ENCODE assay signal across 1 fruit fly cellular context in genomic region chr3R:30325442-30326058, dm6.
TF ChIP-seq lines count a peak whose summit lies in the region.

No protein-coding gene starts in this region.

TF ChIP-seq in whole organism, embryonic, 481 proteins besides CTCF, POLR2A, EP300 and RAD21 (continued from another document):
- no peak for TF ChIP-seq CG9797 (GFP tag; optimal IDR thresholded peaks at IDR 0.05; lab: Kevin White, UChicago)
- no peak for TF ChIP-seq B-H2 (GFP tag; optimal IDR thresholded peaks at IDR 0.05; lab: Kevin White, UChicago)
- TF ChIP-seq Adf1 (GFP tag; IDR thresholded peaks at IDR 0.05; lab: Robert Waterston, UW), result peak; percentile 35; the same call in 1 of the 2 replicates
- no peak for TF ChIP-seq kni (GFP tag; optimal IDR thresholded peaks at IDR 0.05; lab: Kevin White, UChicago)
- no peak for TF ChIP-seq Dip2 (GFP tag; IDR thresholded peaks at IDR 0.05; lab: Robert Waterston, UW)
- no peak for TF ChIP-seq Mes4 (GFP tag; optimal IDR thresholded peaks at IDR 0.05; lab: Kevin White, UChicago)
- 0 out of 2 replicates have a peak, but pooled peaks have one; percentile 34 for TF ChIP-seq al (GFP tag; IDR thresholded peaks at IDR 0.05; lab: Robert Waterston, UW)
- TF ChIP-seq CG9817 (tag; optimal IDR thresholded peaks at IDR 0.05; lab: Kevin White, UChicago), result peak; percentile 4
- TF ChIP-seq ase (GFP tag; IDR thresholded peaks at IDR 0.05; lab: Robert Waterston, UW), result no peak
- TF ChIP-seq HLH3B (GFP tag; IDR thresholded peaks at IDR 0.05; lab: Robert Waterston, UW), result peak; percentile 46; the same call in 1 of the 2 replicates
- no peak for TF ChIP-seq schlank (tag; optimal IDR thresholded peaks at IDR 0.05; lab: Kevin White, UChicago)
- TF ChIP-seq CG17829 (tag; optimal IDR thresholded peaks at IDR 0.05; lab: Kevin White, UChicago), result no peak
- TF ChIP-seq chif (GFP tag; optimal IDR thresholded peaks at IDR 0.05; lab: Kevin White, UChicago), result no peak
- TF ChIP-seq maf-S (GFP tag; optimal IDR thresholded peaks at IDR 0.05; lab: Kevin White, UChicago), result no peak
- no peak for TF ChIP-seq HmgZ (tag; optimal IDR thresholded peaks at IDR 0.05; lab: Kevin White, UChicago)
- TF ChIP-seq insv (GFP tag; optimal IDR thresholded peaks at IDR 0.05; lab: Kevin White, UChicago), result no peak
- TF ChIP-seq CG1647 (GFP tag; optimal IDR thresholded peaks at IDR 0.05; lab: Kevin White, UChicago), result no peak
- TF ChIP-seq ab (GFP tag; optimal IDR thresholded peaks at IDR 0.05; lab: Kevin White, UChicago), result no peak
- peak; percentile 43 for TF ChIP-seq CG13296 (GFP tag; optimal IDR thresholded peaks at IDR 0.05; lab: Kevin White, UChicago)
- TF ChIP-seq CG17385 (GFP tag; optimal IDR thresholded peaks at IDR 0.05; lab: Kevin White, UChicago), result no peak
- TF ChIP-seq salm (tag; optimal IDR thresholded peaks at IDR 0.05; lab: Kevin White, UChicago), result no peak
- no peak for TF ChIP-seq Hmx (GFP tag; optimal IDR thresholded peaks at IDR 0.05; lab: Kevin White, UChicago)
- TF ChIP-seq aop (GFP tag; IDR thresholded peaks at IDR 0.05; lab: Robert Waterston, UW), result no peak
- no peak for TF ChIP-seq toy (GFP tag; IDR thresholded peaks at IDR 0.05; lab: Robert Waterston, UW)
- peak; percentile 72 for TF ChIP-seq scrt (GFP tag; optimal IDR thresholded peaks at IDR 0.05; lab: Kevin White, UChicago)
- TF ChIP-seq Nf-YA (GFP tag; IDR thresholded peaks at IDR 0.05; lab: Robert Waterston, UW), result no peak
- no peak for TF ChIP-seq CG7963 (GFP tag; IDR thresholded peaks at IDR 0.05; lab: Robert Waterston, UW; ENCODE audit: partially characterized antibody)
- TF ChIP-seq CoRest (tag; optimal IDR thresholded peaks at IDR 0.05; lab: Kevin White, UChicago), result no peak
- no peak for TF ChIP-seq CG2116 (GFP tag; optimal IDR thresholded peaks at IDR 0.05; lab: Kevin White, UChicago)
- no peak for TF ChIP-seq Neu2 (GFP tag; optimal IDR thresholded peaks at IDR 0.05; lab: Kevin White, UChicago; ENCODE audit: borderline replicate concordance)
- TF ChIP-seq CG11723 (GFP tag; optimal IDR thresholded peaks at IDR 0.05; lab: Kevin White, UChicago), result no peak
- TF ChIP-seq nau (GFP tag; optimal IDR thresholded peaks at IDR 0.05; lab: Kevin White, UChicago), result no peak
- no peak for TF ChIP-seq crp (GFP tag; optimal IDR thresholded peaks at IDR 0.05; lab: Kevin White, UChicago)
- no peak for TF ChIP-seq yki (optimal IDR thresholded peaks at IDR 0.05; lab: Kevin White, UChicago)
- no peak for TF ChIP-seq Sry-β (GFP tag; optimal IDR thresholded peaks at IDR 0.05; lab: Kevin White, UChicago)
- no peak for TF ChIP-seq CG10462 (GFP tag; optimal IDR thresholded peaks at IDR 0.05; lab: Kevin White, UChicago)
- TF ChIP-seq Drgx (GFP tag; IDR thresholded peaks at IDR 0.05; lab: Robert Waterston, UW), result peak; percentile 30; the same call in 1 of the 2 replicates
- no peak; the same call in 1 of the 2 replicates for TF ChIP-seq H2.0 (GFP tag; IDR thresholded peaks at IDR 0.05; lab: Robert Waterston, UW)
- TF ChIP-seq CG10654 (GFP tag; optimal IDR thresholded peaks at IDR 0.05; lab: Kevin White, UChicago), result no peak
- no peak for TF ChIP-seq jumu (GFP tag; optimal IDR thresholded peaks at IDR 0.05; lab: Kevin White, UChicago)
- no peak for TF ChIP-seq fd102C (GFP tag; optimal IDR thresholded peaks at IDR 0.05; lab: Kevin White, UChicago)
- no peak for TF ChIP-seq Awh (GFP tag; IDR thresholded peaks at IDR 0.05; lab: Robert Waterston, UW)
- no peak for TF ChIP-seq crol (GFP tag; IDR thresholded peaks at IDR 0.05; lab: Robert Waterston, UW)
- no peak for TF ChIP-seq Hr78 (GFP tag; optimal IDR thresholded peaks at IDR 0.05; lab: Kevin White, UChicago)
- TF ChIP-seq ewg (GFP tag; optimal IDR thresholded peaks at IDR 0.05; lab: Kevin White, UChicago), result no peak
- TF ChIP-seq Dek (tag; optimal IDR thresholded peaks at IDR 0.05; lab: Kevin White, UChicago), result peak; percentile 23
- no peak for TF ChIP-seq lbe (GFP tag; optimal IDR thresholded peaks at IDR 0.05; lab: Kevin White, UChicago)
- no peak for TF ChIP-seq esg (GFP tag; conservative IDR thresholded peaks at IDR 0.05; lab: Robert Waterston, UW)
- TF ChIP-seq CG14860 (GFP tag; IDR thresholded peaks at IDR 0.05; lab: Robert Waterston, UW; ENCODE audit: partially characterized antibody), result no peak
- TF ChIP-seq zen (tag; optimal IDR thresholded peaks at IDR 0.05; lab: Kevin White, UChicago), result no peak
- no peak for TF ChIP-seq CkIIα-i1 (GFP tag; IDR thresholded peaks at IDR 0.05; lab: Robert Waterston, UW)
- no peak for TF ChIP-seq h (optimal IDR thresholded peaks at IDR 0.05; lab: Kevin White, UChicago)
- no peak for TF ChIP-seq CG7745 (tag; optimal IDR thresholded peaks at IDR 0.05; lab: Kevin White, UChicago)
- TF ChIP-seq Gsc (GFP tag; IDR thresholded peaks at IDR 0.05; lab: Robert Waterston, UW), result no peak
- TF ChIP-seq pzg (GFP tag; optimal IDR thresholded peaks at IDR 0.05; lab: Kevin White, UChicago), result no peak
- 0 out of 2 replicates have a peak, but pooled peaks have one; percentile 41 for TF ChIP-seq CG3847 (GFP tag; IDR thresholded peaks at IDR 0.05; lab: Robert Waterston, UW)
- TF ChIP-seq CG14014 (GFP tag; IDR thresholded peaks at IDR 0.05; lab: Robert Waterston, UW), result peak; percentile 43; the same call in 1 of the 2 replicates
- no peak for TF ChIP-seq br (optimal IDR thresholded peaks at IDR 0.05; lab: Kevin White, UChicago)
- TF ChIP-seq z (GFP tag; IDR thresholded peaks at IDR 0.05; lab: Robert Waterston, UW), result no peak
- no peak for TF ChIP-seq BEAF-32 (GFP tag; optimal IDR thresholded peaks at IDR 0.05; lab: Kevin White, UChicago)
- TF ChIP-seq tgo (GFP tag; IDR thresholded peaks at IDR 0.05; lab: Robert Waterston, UW), result peak; percentile 47; the same call in 1 of the 3 replicates
- no peak for TF ChIP-seq shn (GFP tag; optimal IDR thresholded peaks at IDR 0.05; lab: Kevin White, UChicago)
- TF ChIP-seq CG5953 (GFP tag; IDR thresholded peaks at IDR 0.05; lab: Robert Waterston, UW), result no peak
- no peak for TF ChIP-seq Bteb2 (GFP tag; optimal IDR thresholded peaks at IDR 0.05; lab: Kevin White, UChicago)
- TF ChIP-seq CG12219 (GFP tag; optimal IDR thresholded peaks at IDR 0.05; lab: Kevin White, UChicago), result no peak
- no peak for TF ChIP-seq Hey (tag; optimal IDR thresholded peaks at IDR 0.05; lab: Kevin White, UChicago)
- no peak for TF ChIP-seq Vsx1 (GFP tag; optimal IDR thresholded peaks at IDR 0.05; lab: Kevin White, UChicago)
- TF ChIP-seq H15 (GFP tag; IDR thresholded peaks at IDR 0.05; lab: Robert Waterston, UW), result no peak
- no peak for TF ChIP-seq gcm2 (GFP tag; optimal IDR thresholded peaks at IDR 0.05; lab: Kevin White, UChicago)
- no peak for TF ChIP-seq Doc2 (GFP tag; IDR thresholded peaks at IDR 0.05; lab: Robert Waterston, UW)
- TF ChIP-seq gem (tag; optimal IDR thresholded peaks at IDR 0.05; lab: Kevin White, UChicago), result peak; percentile 12
- no peak for TF ChIP-seq repo (GFP tag; optimal IDR thresholded peaks at IDR 0.05; lab: Kevin White, UChicago)
- TF ChIP-seq tx (GFP tag; optimal IDR thresholded peaks at IDR 0.05; lab: Kevin White, UChicago), result no peak
- TF ChIP-seq YL-1 (GFP tag; optimal IDR thresholded peaks at IDR 0.05; lab: Kevin White, UChicago), result no peak
- no peak for TF ChIP-seq bab2 (GFP tag; optimal IDR thresholded peaks at IDR 0.05; lab: Kevin White, UChicago)
- TF ChIP-seq fu2 (GFP tag; optimal IDR thresholded peaks at IDR 0.05; lab: Kevin White, UChicago), result no peak
- TF ChIP-seq sens (GFP tag; lab: Kevin White, UChicago), result peak; percentile 46
- TF ChIP-seq kah (GFP tag; optimal IDR thresholded peaks at IDR 0.05; lab: Kevin White, UChicago), result no peak
- no peak for TF ChIP-seq CG10959 (GFP tag; IDR thresholded peaks at IDR 0.05; lab: Robert Waterston, UW)
- TF ChIP-seq E2f1 (GFP tag; IDR thresholded peaks at IDR 0.05; lab: Robert Waterston, UW), result 0 out of 2 replicates have a peak, but pooled peaks have one; percentile 31
- TF ChIP-seq CG9609 (GFP tag; optimal IDR thresholded peaks at IDR 0.05; lab: Kevin White, UChicago), result no peak
- no peak for TF ChIP-seq Ets97D (GFP tag; optimal IDR thresholded peaks at IDR 0.05; lab: Kevin White, UChicago)
- TF ChIP-seq CG16779 (GFP tag; IDR thresholded peaks at IDR 0.05; lab: Robert Waterston, UW), result no peak
- TF ChIP-seq Bdp1 (GFP tag; optimal IDR thresholded peaks at IDR 0.05; lab: Kevin White, UChicago), result no peak
- no peak for TF ChIP-seq CG12155 (GFP tag; optimal IDR thresholded peaks at IDR 0.05; lab: Kevin White, UChicago)
- no peak for TF ChIP-seq Ravus (GFP tag; IDR thresholded peaks at IDR 0.05; lab: Robert Waterston, UW)
- no peak for TF ChIP-seq CG12104 (GFP tag; optimal IDR thresholded peaks at IDR 0.05; lab: Kevin White, UChicago)
- TF ChIP-seq CG3281 (GFP tag; optimal IDR thresholded peaks at IDR 0.05; lab: Kevin White, UChicago), result peak; percentile 79
- peak; percentile 80 for TF ChIP-seq CG2120 (GFP tag; optimal IDR thresholded peaks at IDR 0.05; lab: Kevin White, UChicago)
- TF ChIP-seq org-1 (GFP tag; optimal IDR thresholded peaks at IDR 0.05; lab: Kevin White, UChicago), result no peak
- TF ChIP-seq CG34224 (GFP tag; IDR thresholded peaks at IDR 0.05; lab: Robert Waterston, UW; ENCODE audit: partially characterized antibody), result no peak
- no peak for TF ChIP-seq Xbp1 (GFP tag; optimal IDR thresholded peaks at IDR 0.05; lab: Kevin White, UChicago)
- no peak for TF ChIP-seq D19A (tag; optimal IDR thresholded peaks at IDR 0.05; lab: Kevin White, UChicago)
- TF ChIP-seq gcm (GFP tag; optimal IDR thresholded peaks at IDR 0.05; lab: Kevin White, UChicago), result no peak
- peak; percentile 42 for TF ChIP-seq CG7839 (tag; optimal IDR thresholded peaks at IDR 0.05; lab: Kevin White, UChicago)
- peak; percentile 54 for TF ChIP-seq bcd (GFP tag; optimal IDR thresholded peaks at IDR 0.05; lab: Kevin White, UChicago)
- no peak for TF ChIP-seq sr (GFP tag; IDR thresholded peaks at IDR 0.05; lab: Robert Waterston, UW)
- no peak for TF ChIP-seq HLHmδ (GFP tag; optimal IDR thresholded peaks at IDR 0.05; lab: Kevin White, UChicago)
- no peak for TF ChIP-seq p53 (GFP tag; optimal IDR thresholded peaks at IDR 0.05; lab: Kevin White, UChicago)
- TF ChIP-seq CG4820 (GFP tag; optimal IDR thresholded peaks at IDR 0.05; lab: Kevin White, UChicago), result no peak
- TF ChIP-seq CG17359 (tag; optimal IDR thresholded peaks at IDR 0.05; lab: Kevin White, UChicago), result no peak
- TF ChIP-seq CG9932 (GFP tag; IDR thresholded peaks at IDR 0.05; lab: Robert Waterston, UW), result peak; percentile 47
- TF ChIP-seq CG13287 (GFP tag; IDR thresholded peaks at IDR 0.05; lab: Robert Waterston, UW; ENCODE audit: partially characterized antibody), result no peak
- no peak; the same call in 2 of the 3 replicates for TF ChIP-seq CG7357 (GFP tag; IDR thresholded peaks at IDR 0.05; lab: Robert Waterston, UW)
- peak; percentile 65; the same call in 1 of the 3 replicates for TF ChIP-seq CG6175 (GFP tag; IDR thresholded peaks at IDR 0.05; lab: Robert Waterston, UW)
- TF ChIP-seq ham (GFP tag; IDR thresholded peaks at IDR 0.05; lab: Robert Waterston, UW), result no peak
- no peak for TF ChIP-seq CG31365 (tag; optimal IDR thresholded peaks at IDR 0.05; lab: Kevin White, UChicago)
- TF ChIP-seq sqz (GFP tag; optimal IDR thresholded peaks at IDR 0.05; lab: Kevin White, UChicago), result no peak
- TF ChIP-seq danr (GFP tag; IDR thresholded peaks at IDR 0.05; lab: Robert Waterston, UW), result no peak
- TF ChIP-seq CG4854 (GFP tag; optimal IDR thresholded peaks at IDR 0.05; lab: Kevin White, UChicago), result no peak
- TF ChIP-seq Myb (GFP tag; optimal IDR thresholded peaks at IDR 0.05; lab: Kevin White, UChicago), result no peak
- TF ChIP-seq CG12942 (GFP tag; optimal IDR thresholded peaks at IDR 0.05; lab: Kevin White, UChicago), result no peak
- no peak for TF ChIP-seq MESR4 (GFP tag; optimal IDR thresholded peaks at IDR 0.05; lab: Kevin White, UChicago)
- TF ChIP-seq run (tag; optimal IDR thresholded peaks at IDR 0.05; lab: Kevin White, UChicago), result no peak
- TF ChIP-seq PHDP (tag; optimal IDR thresholded peaks at IDR 0.05; lab: Kevin White, UChicago), result no peak
- peak; percentile 67 for TF ChIP-seq cwo (GFP tag; optimal IDR thresholded peaks at IDR 0.05; lab: Kevin White, UChicago)
- peak; percentile 32 for TF ChIP-seq CG10274 (GFP tag; optimal IDR thresholded peaks at IDR 0.05; lab: Kevin White, UChicago)
- no peak for TF ChIP-seq CG15601 (tag; optimal IDR thresholded peaks at IDR 0.05; lab: Kevin White, UChicago)
- no peak for TF ChIP-seq Dref (GFP tag; IDR thresholded peaks at IDR 0.05; lab: Robert Waterston, UW)
- no peak for TF ChIP-seq CG2875 (GFP tag; optimal IDR thresholded peaks at IDR 0.05; lab: Kevin White, UChicago)
- no peak for TF ChIP-seq CG30403 (GFP tag; optimal IDR thresholded peaks at IDR 0.05; lab: Kevin White, UChicago)
- TF ChIP-seq ro (GFP tag; IDR thresholded peaks at IDR 0.05; lab: Robert Waterston, UW), result no peak
- no peak for TF ChIP-seq CG2202 (tag; optimal IDR thresholded peaks at IDR 0.05; lab: Kevin White, UChicago)
- no peak for TF ChIP-seq CG17612 (GFP tag; IDR thresholded peaks at IDR 0.05; lab: Robert Waterston, UW)
